Fruit fly (Drosophila melanogaster): Measurements from ENCODE around the gene spg.

dm6 chr3R:28840620-28841019 is 4.5 kb upstream of the spg start:
- TF ChIP-seq CG8478 (optimal IDR thresholded peaks at IDR 0.05) (no peak), CTCF (optimal IDR thresholded peaks at IDR 0.05) (no peak)

Measured in S2 (cell line).